Fruit fly (Drosophila melanogaster): ENCODE measurements around the gene CG3198.
A peak's percentile ranks its signal among the peaks of the same experiment; 100 is the strongest.

Gene CG3198

dm6 chrX:6673637-6674487 is at the start of gene CG3198, which contains the start of gene Mcm6:
Gene CG3198, minus strand, starts transcription at chrX:6673973.
Gene Mcm6, plus strand, starts transcription at chrX:6674387.
- TF ChIP-seq noc (tag; optimal IDR thresholded peaks at IDR 0.05) = no peak

- TF ChIP-seq noc (tag; optimal IDR thresholded peaks at IDR 0.05) = no peak
Measured at dm6 chrX:6719968-6720367, 46.2 kb upstream of the CG3198 start.

dm6 chrX:6719259-6719658 is 45.5 kb upstream of the CG3198 start:
- TF ChIP-seq noc (tag; optimal IDR thresholded peaks at IDR 0.05) = peak; percentile 39

- TF ChIP-seq noc (tag; optimal IDR thresholded peaks at IDR 0.05) = no peak
Measured at dm6 chrX:6716170-6716569, 42.4 kb upstream of the CG3198 start.

dm6 chrX:6711295-6711694 is 37.5 kb upstream of the CG3198 start:
- peak; percentile 58 for TF ChIP-seq noc (tag; optimal IDR thresholded peaks at IDR 0.05)

dm6 chrX:6710665-6711064 is 36.9 kb upstream of the CG3198 start:
- TF ChIP-seq noc (tag; optimal IDR thresholded peaks at IDR 0.05) = no peak

- no peak for TF ChIP-seq noc (tag; optimal IDR thresholded peaks at IDR 0.05)
Measured at dm6 chrX:6710258-6710657, 36.5 kb upstream of the CG3198 start.

- no peak for TF ChIP-seq noc (tag; optimal IDR thresholded peaks at IDR 0.05)
Measured at dm6 chrX:6709252-6710037, 35.7 kb upstream of the CG3198 start.

- no peak for TF ChIP-seq noc (tag; optimal IDR thresholded peaks at IDR 0.05)
Measured at dm6 chrX:6708580-6709199, 34.9 kb upstream of the CG3198 start.

- TF ChIP-seq noc (tag; optimal IDR thresholded peaks at IDR 0.05) = no peak
Measured at dm6 chrX:6708138-6708537, 34.4 kb upstream of the CG3198 start.

- TF ChIP-seq noc (tag; optimal IDR thresholded peaks at IDR 0.05) = peak; percentile 13
Measured at dm6 chrX:6706570-6707306, 33.0 kb upstream of the CG3198 start.

dm6 chrX:6705890-6706289 is 32.1 kb upstream of the CG3198 start:
- TF ChIP-seq noc (tag; optimal IDR thresholded peaks at IDR 0.05) = no peak

- TF ChIP-seq noc (tag; optimal IDR thresholded peaks at IDR 0.05) = peak; percentile 39
Measured at dm6 chrX:6705059-6705802, 31.5 kb upstream of the CG3198 start.

- no peak for TF ChIP-seq noc (tag; optimal IDR thresholded peaks at IDR 0.05)
Measured at dm6 chrX:6703957-6704356, 30.2 kb upstream of the CG3198 start.

dm6 chrX:6703237-6703636 is 29.5 kb upstream of the CG3198 start:
- TF ChIP-seq noc (tag; optimal IDR thresholded peaks at IDR 0.05) = no peak
